Worm (Caenorhabditis elegans) whole organism, L4/young adult: ENCODE measurements around the gene sri-29.

Experiments used
- W03F9.2 ChIP-seq: fragments of 150-350 bp; optimal IDR thresholded peaks from 2 replicates; lab custom pipeline; 2014; ENCODE audit warnings: missing biosample characterization, missing genetic modification characterization
- dao-5 ChIP-seq: sonication (generic microtip); optimal IDR thresholded peaks from 2 replicates; lab custom pipeline; 2016; ENCODE audit warnings: missing genotype, missing genetic modification characterization, moderate library complexity, missing compliant biosample characterization
- him-1 ChIP-seq: sonication (generic microtip); optimal IDR thresholded peaks from 2 replicates; lab custom pipeline; 2016; ENCODE audit warnings: missing genotype, missing genetic modification reagents, missing genetic modification characterization, missing compliant biosample characterization

ce11 chrII:3091268-3091667 lies 47.1 kb downstream of the sri-29 start, which contains the start of gene srg-21:
- TF ChIP-seq him-1 (tag; lab: Kevin White, UChicago) (no peak), W03F9.2 (tag; lab: Kevin White, UChicago) (no peak), dao-5 (tag; lab: Kevin White, UChicago) (no peak)
